Worm (Caenorhabditis elegans): Measurements from ENCODE around the gene srg-53.

ce11 chrV:833368-833767, 45.9 kb upstream of the srg-53 start, which contains the start of gene F41H8.1:
- no peak for TF ChIP-seq lin-13 (GFP tag; optimal IDR thresholded peaks at IDR 0.05)
- TF ChIP-seq nhr-19 (GFP tag; conservative IDR thresholded peaks at IDR 0.05) = no peak
- no peak for TF ChIP-seq lin-39 (tag; optimal IDR thresholded peaks at IDR 0.05)
- TF ChIP-seq lin-15B (tag; optimal IDR thresholded peaks at IDR 0.05) = no peak
- TF ChIP-seq ztf-4 (tag; optimal IDR thresholded peaks at IDR 0.05) = no peak
- TF ChIP-seq dpl-1 (GFP tag; optimal IDR thresholded peaks at IDR 0.05) = no peak
- no peak for TF ChIP-seq unc-62 (GFP tag; optimal IDR thresholded peaks at IDR 0.05)
- no peak for TF ChIP-seq egl-27 (tag; optimal IDR thresholded peaks at IDR 0.05)
- TF ChIP-seq fos-1 (tag; optimal IDR thresholded peaks at IDR 0.05) = no peak
- TF ChIP-seq ceh-82 (tag; optimal IDR thresholded peaks at IDR 0.05) = no peak

Measured in whole organism, L1 larva.